Worm (Caenorhabditis elegans) whole organism, L2 larva: ENCODE measurements around the gene bud-31.

Experiments
- aly-2 ChIP-seq: fragments of 150-350 bp; optimal IDR thresholded peaks from 2 replicates; lab custom pipeline; 2014; ENCODE audit warnings: missing biosample characterization, missing genetic modification characterization
- elt-3 ChIP-seq: sonication (generic microtip); optimal IDR thresholded peaks from 2 replicates; lab custom pipeline; 2017; ENCODE audit warnings: missing biosample characterization, missing genetic modification characterization
- nhr-10 ChIP-seq: sonication (generic microtip); optimal IDR thresholded peaks from 2 replicates; lab custom pipeline; 2017; ENCODE audit warnings: missing biosample characterization, missing genetic modification characterization
- nhr-11 ChIP-seq: fragments of 150-350 bp; optimal IDR thresholded peaks from 2 replicates; lab custom pipeline; 2014; ENCODE audit warnings: missing biosample characterization, missing genetic modification characterization
- skn-1 ChIP-seq: sonication (generic microtip); optimal IDR thresholded peaks from 2 replicates; lab custom pipeline; 2017; ENCODE audit warnings: missing biosample characterization, missing genetic modification characterization

ce11 chrIII:9685959-9686358, 10.4 kb downstream of the bud-31 start, which contains the start of gene C07A9.10:
- TF ChIP-seq nhr-10 (tag; lab: Kevin White, UChicago) (no peak), elt-3 (tag; lab: Kevin White, UChicago) (no peak), skn-1 (no peak), nhr-11 (tag; lab: Kevin White, UChicago) (no peak), aly-2 (no peak)
